Fruit fly (Drosophila melanogaster): ENCODE data around the gene csw.

The csw gene

DNA sequence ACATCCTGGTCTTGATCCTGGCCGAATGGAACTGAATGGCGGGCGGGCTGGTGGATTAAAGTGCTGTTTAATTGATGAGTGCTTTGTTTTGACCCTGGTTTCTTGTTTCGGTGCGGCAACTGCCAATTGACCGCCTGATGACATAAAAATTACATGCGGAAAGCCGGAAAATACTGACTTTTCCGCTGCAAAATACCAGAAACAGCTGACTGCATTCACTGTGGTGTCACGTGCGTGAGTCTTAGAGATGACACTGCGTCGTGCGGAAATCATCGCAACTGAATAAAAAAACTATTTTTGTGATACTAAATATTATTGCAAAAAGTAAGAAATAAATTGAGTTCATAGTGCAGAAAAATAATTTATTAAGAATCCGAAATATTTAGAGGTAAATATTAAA lies 55.4 kb downstream of the csw start, which contains the start of gene bcn92 (continued):
- peak; percentile 42 for TF ChIP-seq CG2678 (tag; optimal IDR thresholded peaks at IDR 0.05)
- TF ChIP-seq CG31365 (tag; optimal IDR thresholded peaks at IDR 0.05) = no peak
- TF ChIP-seq CG34224 (GFP tag; IDR thresholded peaks at IDR 0.05; ENCODE audit: partially characterized antibody) = peak; percentile 93
- TF ChIP-seq Fer2 (tag; optimal IDR thresholded peaks at IDR 0.05) = no peak
- TF ChIP-seq TFAM (GFP tag; optimal IDR thresholded peaks at IDR 0.05) = no peak
- TF ChIP-seq CG10462 (GFP tag; optimal IDR thresholded peaks at IDR 0.05) = no peak
- TF ChIP-seq Rfx (GFP tag; IDR thresholded peaks at IDR 0.05) = peak; percentile 73
- TF ChIP-seq caup (GFP tag; optimal IDR thresholded peaks at IDR 0.05; ENCODE audit: severe bottlenecking) = no peak
- peak; percentile 92 for TF ChIP-seq CG14860 (GFP tag; IDR thresholded peaks at IDR 0.05; ENCODE audit: partially characterized antibody)
- peak; percentile 59 for TF ChIP-seq gro (GFP tag; optimal IDR thresholded peaks at IDR 0.05)
- TF ChIP-seq Doc3 (GFP tag; IDR thresholded peaks at IDR 0.05; ENCODE audit: partially characterized antibody) = peak; percentile 94
- no peak for TF ChIP-seq fd3F (GFP tag; optimal IDR thresholded peaks at IDR 0.05)
- TF ChIP-seq crol (GFP tag; IDR thresholded peaks at IDR 0.05) = no peak
- TF ChIP-seq Dref (GFP tag; IDR thresholded peaks at IDR 0.05) = peak; percentile 32; the same call in 1 of the 2 replicates
- peak; percentile 34 for TF ChIP-seq stwl (tag; optimal IDR thresholded peaks at IDR 0.05)
- TF ChIP-seq Dp (GFP tag; optimal IDR thresholded peaks at IDR 0.05) = peak; percentile 10
- no peak for TF ChIP-seq CrebB (tag; optimal IDR thresholded peaks at IDR 0.05)
- TF ChIP-seq tna (GFP tag; IDR thresholded peaks at IDR 0.05; ENCODE audit: partially characterized antibody) = peak; percentile 85
- no peak for TF ChIP-seq Hr3 (GFP tag; optimal IDR thresholded peaks at IDR 0.05)
- no peak for TF ChIP-seq CG5180 (GFP tag; optimal IDR thresholded peaks at IDR 0.05)
- no peak for TF ChIP-seq CG3163 (GFP tag; optimal IDR thresholded peaks at IDR 0.05)
- TF ChIP-seq CG4424 (GFP tag; optimal IDR thresholded peaks at IDR 0.05) = peak; percentile 40
- TF ChIP-seq CG16779 (GFP tag; IDR thresholded peaks at IDR 0.05) = no peak
- no peak for TF ChIP-seq CG12071 (GFP tag; optimal IDR thresholded peaks at IDR 0.05)
- no peak for TF ChIP-seq bowl (GFP tag; IDR thresholded peaks at IDR 0.05)
- 0 out of 2 replicates have a peak, but pooled peaks have one; percentile 5 for TF ChIP-seq CG32772 (GFP tag; IDR thresholded peaks at IDR 0.05)
- TF ChIP-seq mirr (GFP tag; optimal IDR thresholded peaks at IDR 0.05) = no peak
- TF ChIP-seq crp (GFP tag; optimal IDR thresholded peaks at IDR 0.05) = peak; percentile 78 to 96
- TF ChIP-seq CG13894 (tag; optimal IDR thresholded peaks at IDR 0.05) = no peak
- TF ChIP-seq CG7963 (GFP tag; IDR thresholded peaks at IDR 0.05; ENCODE audit: partially characterized antibody) = peak; percentile 82
- no peak for TF ChIP-seq CG16863 (GFP tag; optimal IDR thresholded peaks at IDR 0.05)
- TF ChIP-seq CG30020 (tag; optimal IDR thresholded peaks at IDR 0.05) = peak; percentile 26
- no peak for TF ChIP-seq ranshi (GFP tag; IDR thresholded peaks at IDR 0.05)
- no peak for TF ChIP-seq HmgD (GFP tag; optimal IDR thresholded peaks at IDR 0.05)
- TF ChIP-seq BtbVII (GFP tag; optimal IDR thresholded peaks at IDR 0.05) = no peak
- TF ChIP-seq Camta (GFP tag; optimal IDR thresholded peaks at IDR 0.05) = peak; percentile 45
- TF ChIP-seq Optix (GFP tag; IDR thresholded peaks at IDR 0.05) = 0 out of 3 replicates have a peak, but pooled peaks have one; percentile 12
- TF ChIP-seq jumu (GFP tag; optimal IDR thresholded peaks at IDR 0.05) = peak; percentile 50
- TF ChIP-seq HmgZ (tag; optimal IDR thresholded peaks at IDR 0.05) = peak; percentile 45
- TF ChIP-seq CG15696 (tag; optimal IDR thresholded peaks at IDR 0.05) = no peak
- TF ChIP-seq ci (GFP tag; IDR thresholded peaks at IDR 0.05) = peak; percentile 35; the same call in 1 of the 3 replicates
- peak; percentile 97 for TF ChIP-seq bbx (GFP tag; IDR thresholded peaks at IDR 0.05; ENCODE audit: partially characterized antibody)
- TF ChIP-seq chif (GFP tag; optimal IDR thresholded peaks at IDR 0.05) = peak; percentile 12 to 35
- no peak for TF ChIP-seq CG18619 (GFP tag; optimal IDR thresholded peaks at IDR 0.05)
- no peak for TF ChIP-seq dysf (GFP tag; IDR thresholded peaks at IDR 0.05)
- peak; percentile 54 for TF ChIP-seq mam (GFP tag; optimal IDR thresholded peaks at IDR 0.05)
- TF ChIP-seq nerfin-2 (GFP tag; IDR thresholded peaks at IDR 0.05; ENCODE audit: partially characterized antibody) = peak; percentile 73
- TF ChIP-seq Vsx1 (GFP tag; optimal IDR thresholded peaks at IDR 0.05) = no peak
- no peak for TF ChIP-seq Eip74EF (GFP tag; optimal IDR thresholded peaks at IDR 0.05)

All from whole organism, embryonic.